Worm (Caenorhabditis elegans) whole organism, L2 larva: ENCODE results near the gene nhr-46.

ENCODE experiments used
- C34F6.9 ChIP-seq: fragments of 150-350 bp; optimal IDR thresholded peaks from 2 replicates; lab custom pipeline; 2014; ENCODE audit warnings: missing biosample characterization, missing genetic modification characterization
- Y55F3AM.14 ChIP-seq: fragments of 200-800 bp; sonication (Bioruptor generic); optimal IDR thresholded peaks from 2 replicates; lab custom pipeline; 2018; ENCODE audit warnings: mild to moderate bottlenecking, missing genetic modification characterization, missing compliant biosample characterization
- alr-1 ChIP-seq: fragments of 150-350 bp; optimal IDR thresholded peaks from 2 replicates; lab custom pipeline; 2014; ENCODE audit warnings: missing biosample characterization, missing genetic modification characterization
- aly-2 ChIP-seq: fragments of 150-350 bp; optimal IDR thresholded peaks from 2 replicates; lab custom pipeline; 2014; ENCODE audit warnings: missing biosample characterization, missing genetic modification characterization
- ama-1 ChIP-seq: fragments of 150-350 bp; optimal IDR thresholded peaks from 2 replicates; lab custom pipeline; 2018; ENCODE audit warnings: inconsistent platforms
- blmp-1 ChIP-seq: sonication (generic microtip); optimal IDR thresholded peaks from 2 replicates; lab custom pipeline; 2017; ENCODE audit warnings: missing genetic modification characterization, mild to moderate bottlenecking, missing compliant biosample characterization, antibody characterized with exemption, moderate library complexity; ENCODE audit not compliant: insufficient read depth
- ceh-16 ChIP-seq: fragments of 150-350 bp; optimal IDR thresholded peaks from 2 replicates; lab custom pipeline; 2014; ENCODE audit warnings: missing biosample characterization, missing genetic modification characterization
- ceh-82 ChIP-seq: fragments of 150-350 bp; optimal IDR thresholded peaks from 2 replicates; lab custom pipeline; 2014; ENCODE audit warnings: missing biosample characterization, missing genetic modification characterization
- crh-2 ChIP-seq: sonication (generic microtip); optimal IDR thresholded peaks from 2 replicates; lab custom pipeline; 2017; ENCODE audit warnings: missing biosample characterization, missing genetic modification characterization
- egl-27 ChIP-seq: sonication (generic microtip); optimal IDR thresholded peaks from 3 replicates; lab custom pipeline; 2017; ENCODE audit warnings: missing biosample characterization, missing genetic modification reagents, missing genetic modification characterization
- elt-1 ChIP-seq: fragments of 150-350 bp; optimal IDR thresholded peaks from 2 replicates; lab custom pipeline; 2014; ENCODE audit warnings: missing biosample characterization, missing genetic modification characterization
- elt-3 ChIP-seq: sonication (generic microtip); optimal IDR thresholded peaks from 2 replicates; lab custom pipeline; 2017; ENCODE audit warnings: missing biosample characterization, missing genetic modification characterization
- fos-1 ChIP-seq: fragments of 150-350 bp; optimal IDR thresholded peaks from 2 replicates; lab custom pipeline; 2014; ENCODE audit warnings: missing biosample characterization, missing genetic modification characterization
- gmeb-1 ChIP-seq: fragments of 150-350 bp; optimal IDR thresholded peaks from 2 replicates; lab custom pipeline; 2014; ENCODE audit warnings: missing biosample characterization, missing genetic modification characterization
- lsy-2 ChIP-seq, 2 experiments: fragments of 150-350 bp in 1 of 2; sonication (generic microtip) in 1 of 2; optimal IDR thresholded peaks; 2 replicates each; lab custom pipeline; 2014 to 2017; ENCODE audit warnings: missing biosample characterization in 2 of 2, missing genetic modification characterization in 2 of 2
- mab-5 ChIP-seq: fragments of 150-350 bp; optimal IDR thresholded peaks from 2 replicates; lab custom pipeline; 2014; ENCODE audit warnings: missing biosample characterization, missing genetic modification characterization
- mdl-1 ChIP-seq, 2 experiments: fragments of 150-350 bp in 1 of 2; sonication (generic microtip) in 1 of 2; optimal IDR thresholded peaks; 2 replicates each; lab custom pipeline; 2017; ENCODE audit warnings: missing biosample characterization in 2 of 2, missing genetic modification characterization in 2 of 2
- nhr-12 ChIP-seq: fragments of 150-350 bp; optimal IDR thresholded peaks from 2 replicates; lab custom pipeline; 2014; ENCODE audit warnings: missing biosample characterization, missing genetic modification characterization
- nhr-129 ChIP-seq: fragments of 150-350 bp; optimal IDR thresholded peaks from 2 replicates; lab custom pipeline; 2014; ENCODE audit warnings: missing biosample characterization, missing genetic modification characterization
- nhr-21 ChIP-seq: fragments of 150-350 bp; optimal IDR thresholded peaks from 2 replicates; lab custom pipeline; 2014; ENCODE audit warnings: missing biosample characterization, missing genetic modification characterization
- nhr-23 ChIP-seq: fragments of 150-350 bp; optimal IDR thresholded peaks from 2 replicates; lab custom pipeline; 2014; ENCODE audit warnings: missing biosample characterization, missing genetic modification reagents, missing genetic modification characterization
- nhr-237 ChIP-seq: fragments of 150-350 bp; optimal IDR thresholded peaks from 2 replicates; lab custom pipeline; 2014; ENCODE audit warnings: missing biosample characterization, missing genetic modification characterization
- nhr-25 ChIP-seq: fragments of 150-350 bp; sonication (generic microtip); optimal IDR thresholded peaks from 3 replicates; lab custom pipeline; 2014; ENCODE audit warnings: missing biosample characterization, missing genetic modification characterization
- nhr-77 ChIP-seq: fragments of 150-350 bp; optimal IDR thresholded peaks from 2 replicates; lab custom pipeline; 2014; ENCODE audit warnings: missing biosample characterization, missing genetic modification characterization
- peb-1 ChIP-seq: fragments of 150-350 bp; optimal IDR thresholded peaks from 2 replicates; lab custom pipeline; 2014; ENCODE audit warnings: missing biosample characterization, missing genetic modification characterization
- sem-4 ChIP-seq: fragments of 150-350 bp; optimal IDR thresholded peaks from 2 replicates; lab custom pipeline; 2014; ENCODE audit warnings: missing biosample characterization, missing genetic modification reagents, missing genetic modification characterization
- skn-1 ChIP-seq: sonication (generic microtip); optimal IDR thresholded peaks from 2 replicates; lab custom pipeline; 2017; ENCODE audit warnings: missing biosample characterization, missing genetic modification characterization
- sma-3 ChIP-seq: sonication (generic microtip); optimal IDR thresholded peaks from 2 replicates; lab custom pipeline; 2016; ENCODE audit warnings: missing genetic modification reagents, missing genetic modification characterization, missing compliant biosample characterization
- sma-9 ChIP-seq, 2 experiments: fragments of 150-350 bp in 1 of 2; sonication (generic microtip) in 1 of 2; optimal IDR thresholded peaks; 2 replicates each; lab custom pipeline; 2014 to 2016; ENCODE audit warnings: missing genetic modification characterization in 2 of 2, mild to moderate bottlenecking in 1 of 2, missing biosample characterization in 1 of 2, missing compliant biosample characterization in 1 of 2, missing genetic modification reagents in 1 of 2, moderate library complexity in 1 of 2
- snpc-4 ChIP-seq: fragments of 150-350 bp; optimal IDR thresholded peaks from 2 replicates; lab custom pipeline; 2014; ENCODE audit warnings: missing biosample characterization, missing genetic modification characterization
- unc-39 ChIP-seq: fragments of 150-350 bp; optimal IDR thresholded peaks from 2 replicates; lab custom pipeline; 2014; ENCODE audit warnings: missing biosample characterization, missing genetic modification characterization
- unc-62 ChIP-seq: fragments of 150-350 bp; optimal IDR thresholded peaks from 2 replicates; lab custom pipeline; 2014; ENCODE audit warnings: missing biosample characterization, missing genetic modification reagents, missing genetic modification characterization

nhr-46 gene

ce11 chrIV:5749874-5750273, 7.8 kb downstream of the nhr-46 start:
- TF ChIP-seq sma-9 (GFP tag; optimal IDR thresholded peaks at IDR 0.05; lab: Kevin White, UChicago) (peak; percentile 80), sma-9 (tag; optimal IDR thresholded peaks at IDR 0.05; lab: Kevin White, UChicago) (no peak), nhr-23 (tag; lab: Kevin White, UChicago) (no peak), ceh-16 (tag; lab: Kevin White, UChicago) (peak; percentile 37), Y55F3AM.14 (GFP tag; lab: Kevin White, UChicago) (no peak), crh-2 (tag; lab: Kevin White, UChicago) (peak; percentile 7), nhr-77 (tag; lab: Kevin White, UChicago) (no peak), snpc-4 (no peak), egl-27 (tag; lab: Kevin White, UChicago) (no peak), unc-39 (tag; lab: Kevin White, UChicago) (no peak), sma-3 (GFP tag; lab: Kevin White, UChicago) (peak; percentile 11), nhr-25 (peak; percentile 57), nhr-129 (tag; lab: Kevin White, UChicago) (peak; percentile 15), fos-1 (tag; lab: Kevin White, UChicago) (peak; percentile 14), nhr-21 (tag; lab: Kevin White, UChicago) (peak; percentile 31), ceh-82 (tag; lab: Kevin White, UChicago) (no peak), nhr-12 (tag; lab: Kevin White, UChicago) (no peak), gmeb-1 (tag; lab: Kevin White, UChicago) (no peak), sem-4 (tag; lab: Kevin White, UChicago) (no peak), blmp-1 (tag; lab: Kevin White, UChicago) (no peak), mdl-1 (tag; optimal IDR thresholded peaks at IDR 0.05; lab: Kevin White, UChicago) (no peak), aly-2 (tag; lab: Kevin White, UChicago) (no peak), unc-62 (GFP tag; lab: Kevin White, UChicago) (no peak)
- TF ChIP-seq, all 48 proteins: peak for 8

ce11 chrIV:5744114-5744513, 13.5 kb downstream of the nhr-46 start, which contains the start of gene C45E5.1:
Gene C45E5.1 (plus strand): TSS chrIV:5744403.
- TF ChIP-seq sma-3 (GFP tag; lab: Kevin White, UChicago) (no peak), elt-1 (tag; lab: Kevin White, UChicago) (no peak), alr-1 (tag; lab: Kevin White, UChicago) (no peak), mdl-1 (tag; optimal IDR thresholded peaks at IDR 0.05; lab: Kevin White, UChicago) (no peak), sma-9 (GFP tag; optimal IDR thresholded peaks at IDR 0.05; lab: Kevin White, UChicago) (peak; percentile 66), sma-9 (tag; optimal IDR thresholded peaks at IDR 0.05; lab: Kevin White, UChicago) (no peak), nhr-129 (tag; lab: Kevin White, UChicago) (no peak), nhr-237 (tag; lab: Kevin White, UChicago) (no peak), fos-1 (tag; lab: Kevin White, UChicago) (peak; percentile 48), Y55F3AM.14 (GFP tag; lab: Kevin White, UChicago) (no peak)

- no peak for TF ChIP-seq elt-3 (tag; lab: Kevin White, UChicago)
- TF ChIP-seq nhr-25: no peak
- TF ChIP-seq alr-1 (tag; lab: Kevin White, UChicago): no peak
- TF ChIP-seq nhr-237 (tag; lab: Kevin White, UChicago): no peak
Measured at ce11 chrIV:5741045-5741444, 16.6 kb downstream of the nhr-46 start, which contains the start of gene chil-11. Gene chil-11 (plus strand): TSS chrIV:5741345.

- TF ChIP-seq peb-1 (tag; lab: Kevin White, UChicago) (no peak), skn-1 (tag; lab: Kevin White, UChicago) (no peak), ceh-82 (tag; lab: Kevin White, UChicago) (no peak), egl-27 (tag; lab: Kevin White, UChicago) (no peak), nhr-12 (tag; lab: Kevin White, UChicago) (no peak), nhr-25 (no peak), mdl-1 (tag; optimal IDR thresholded peaks at IDR 0.05; lab: Kevin White, UChicago) (no peak), nhr-77 (tag; lab: Kevin White, UChicago) (no peak), nhr-129 (tag; lab: Kevin White, UChicago) (no peak), mab-5 (tag; lab: Kevin White, UChicago) (no peak), C34F6.9 (no peak), nhr-237 (tag; lab: Kevin White, UChicago) (no peak), nhr-23 (tag; lab: Kevin White, UChicago) (no peak), lsy-2 (tag; optimal IDR thresholded peaks at IDR 0.05; lab: Kevin White, UChicago) (no peak), ama-1 (no peak)
Measured at ce11 chrIV:5734720-5735119, 22.9 kb downstream of the nhr-46 start, which contains the start of gene cpg-18. Gene cpg-18 (plus strand): TSS chrIV:5735020.
